Worm (Caenorhabditis elegans): ENCODE results near the gene rpl-36.A.

DNA sequence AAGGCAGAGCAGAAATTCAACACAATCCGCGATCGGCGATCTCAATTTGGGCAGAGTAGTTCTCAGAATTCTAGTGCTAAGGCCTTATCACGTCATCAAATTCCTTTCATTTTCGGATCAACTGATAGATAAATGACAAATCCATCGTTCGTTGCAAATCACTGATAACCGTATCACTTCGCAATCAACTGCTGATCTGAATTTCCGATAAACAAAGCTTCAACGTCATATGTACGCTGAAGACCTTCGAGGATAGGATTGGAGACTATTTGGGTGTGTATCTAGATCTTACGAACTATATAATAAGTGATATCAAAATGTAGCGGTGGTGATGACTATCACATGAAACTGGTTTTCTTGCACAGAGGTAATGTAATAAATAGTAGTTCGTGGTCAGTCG, 39.7 kb downstream of the rpl-36.A start:
- no peak for TF ChIP-seq flt-1 (GFP tag; IDR thresholded peaks at IDR 0.05)
- TF ChIP-seq ceh-13 (GFP tag; optimal IDR thresholded peaks at IDR 0.05) = no peak
